Worm (Caenorhabditis elegans) whole organism, late embryonic: ENCODE results near the gene col-148.

Source experiments
- ceh-22 ChIP-seq: sonication (generic microtip); optimal IDR thresholded peaks from 2 replicates; lab custom pipeline; 2017; ENCODE audit warnings: missing biosample characterization, missing genetic modification characterization
- ceh-34 ChIP-seq: sonication (generic microtip); optimal IDR thresholded peaks from 2 replicates; lab custom pipeline; 2016; ENCODE audit warnings: mild to moderate bottlenecking, missing genetic modification characterization, missing compliant biosample characterization
- ceh-48 ChIP-seq: sonication (generic microtip); optimal IDR thresholded peaks from 2 replicates; lab custom pipeline; 2016; ENCODE audit warnings: missing genetic modification characterization, inconsistent platforms, missing compliant biosample characterization
- che-1 ChIP-seq: sonication (generic microtip); optimal IDR thresholded peaks from 2 replicates; lab custom pipeline; 2016; ENCODE audit warnings: mild to moderate bottlenecking, missing genetic modification characterization, missing compliant biosample characterization
- dmd-4 ChIP-seq: sonication (generic microtip); optimal IDR thresholded peaks from 2 replicates; lab custom pipeline; 2016; ENCODE audit warnings: borderline replicate concordance, missing genetic modification characterization, missing compliant biosample characterization
- elt-2 ChIP-seq: sonication (generic microtip); optimal IDR thresholded peaks from 2 replicates; lab custom pipeline; 2016; ENCODE audit warnings: missing genetic modification reagents, missing genetic modification characterization, missing compliant biosample characterization
- elt-4 ChIP-seq: sonication (generic microtip); optimal IDR thresholded peaks from 2 replicates; lab custom pipeline; 2016; ENCODE audit warnings: missing genetic modification characterization, missing compliant biosample characterization
- fax-1 ChIP-seq: sonication (generic microtip); optimal IDR thresholded peaks from 2 replicates; lab custom pipeline; 2016; ENCODE audit warnings: missing genotype, missing genetic modification characterization, missing compliant biosample characterization
- fkh-6 ChIP-seq: sonication (generic microtip); optimal IDR thresholded peaks from 2 replicates; lab custom pipeline; 2016; ENCODE audit warnings: missing genetic modification characterization, missing compliant biosample characterization
- nhr-232 ChIP-seq: sonication (generic microtip); optimal IDR thresholded peaks from 2 replicates; lab custom pipeline; 2016; ENCODE audit warnings: missing genetic modification characterization, missing compliant biosample characterization
- tbx-2 ChIP-seq: sonication (generic microtip); optimal IDR thresholded peaks from 2 replicates; lab custom pipeline; 2016; ENCODE audit warnings: missing genetic modification characterization, missing compliant biosample characterization
- tbx-7 ChIP-seq: sonication (generic microtip); optimal IDR thresholded peaks from 2 replicates; lab custom pipeline; 2016; ENCODE audit warnings: missing genotype, missing genetic modification characterization, missing compliant biosample characterization
- unc-55 ChIP-seq: sonication (generic microtip); optimal IDR thresholded peaks from 2 replicates; lab custom pipeline; 2017; ENCODE audit warnings: missing biosample characterization, missing genetic modification reagents, missing genetic modification characterization
- zip-5 ChIP-seq: sonication (generic microtip); optimal IDR thresholded peaks from 2 replicates; lab custom pipeline; 2016; ENCODE audit warnings: missing genetic modification characterization, missing compliant biosample characterization

DNA sequence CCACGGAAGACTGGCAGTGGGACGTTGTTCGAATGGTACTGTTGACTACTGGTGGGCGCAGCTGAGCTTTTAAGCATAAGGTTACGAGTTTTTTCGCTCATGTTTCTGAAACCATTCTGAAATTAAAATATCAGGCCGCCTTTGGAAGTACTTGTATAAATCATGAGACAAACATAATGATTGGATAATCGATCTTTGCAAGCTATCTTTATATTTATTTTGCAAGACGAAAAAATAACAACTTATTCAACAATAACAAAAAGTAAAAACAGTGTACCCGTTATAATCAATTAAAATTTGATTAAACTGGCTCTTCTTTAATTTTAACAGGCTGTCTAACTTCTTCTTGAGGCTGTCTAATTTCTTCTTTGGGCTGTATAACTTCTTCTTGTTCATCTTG lies 36.1 kb upstream of the col-148 start, which contains the start of gene ZK856.16:
- TF ChIP-seq che-1 (tag; lab: Kevin White, UChicago) (no peak), tbx-2 (tag; lab: Kevin White, UChicago) (no peak), elt-2 (no peak), nhr-232 (tag; lab: Kevin White, UChicago) (no peak), unc-55 (GFP tag; lab: Kevin White, UChicago) (no peak), dmd-4 (tag; lab: Kevin White, UChicago) (no peak), elt-4 (no peak), ceh-22 (tag; lab: Kevin White, UChicago) (no peak), ceh-48 (no peak), fax-1 (tag; lab: Kevin White, UChicago) (no peak), tbx-7 (tag; lab: Kevin White, UChicago) (no peak), fkh-6 (no peak), ceh-34 (tag; lab: Kevin White, UChicago) (no peak), zip-5 (tag; lab: Kevin White, UChicago) (no peak)
